Fruit fly (Drosophila melanogaster) S2 (cell line): ENCODE measurements around the gene D19B.
"Not testable (repeated sequence)": the region's sequence is repeated elsewhere in the genome, so short reads cannot be mapped to it uniquely, and the experiment has no call there.

Experiments used
- CG8478 ChIP-seq: fragments of >200 bp; optimal IDR thresholded peaks from 2 replicates; lab custom pipeline; 2018
- CTCF ChIP-seq, 2 experiments: fragments of >200 bp; optimal IDR thresholded peaks; 2 replicates each; lab custom pipeline; 2018

DNA sequence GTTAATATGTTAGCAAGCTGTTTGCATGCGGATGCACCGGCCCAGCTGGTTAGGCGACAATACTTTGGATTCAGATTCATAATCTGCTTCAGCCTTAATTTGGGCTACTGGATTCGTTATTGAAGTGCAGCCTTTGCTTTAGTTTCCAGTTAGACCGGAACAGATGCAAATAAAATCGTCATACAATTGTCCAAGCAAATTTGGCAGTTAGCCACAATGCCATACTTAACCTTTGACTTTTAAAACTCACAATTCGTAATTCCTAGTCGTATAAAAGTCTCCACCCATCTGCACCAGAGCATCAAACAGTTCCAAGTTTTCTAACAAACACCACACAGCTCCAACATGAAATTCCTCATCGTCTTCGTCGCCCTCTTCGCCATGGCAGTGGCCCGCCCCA, 35.5 kb downstream of the D19B start, which contains the start of gene Lcp65Ab1:
- not testable (repeated sequence) for TF ChIP-seq CG8478 (lab: Kevin White, UChicago); CTCF (optimal IDR thresholded peaks at IDR 0.05; lab: Kevin White, UChicago)
